Fruit fly (Drosophila melanogaster): Measurements from ENCODE around the gene Sod1.

Sod1 gene

dm6 chr3L:11150735-11151287 lies 37.3 kb upstream of the Sod1 start, which contains the start of gene CG6216 (continued):
- no peak for TF ChIP-seq gsb-n (tag; optimal IDR thresholded peaks at IDR 0.05)
- no peak for TF ChIP-seq CG12744 (GFP tag; optimal IDR thresholded peaks at IDR 0.05)
- no peak for TF ChIP-seq tna (GFP tag; IDR thresholded peaks at IDR 0.05; ENCODE audit: partially characterized antibody)
- TF ChIP-seq CG43689 (GFP tag; IDR thresholded peaks at IDR 0.05), result no peak
- no peak for TF ChIP-seq fu2 (GFP tag; optimal IDR thresholded peaks at IDR 0.05)
- TF ChIP-seq Hr78 (GFP tag; optimal IDR thresholded peaks at IDR 0.05), result peak in 1 of 2 experiments; percentile 38
- no peak for TF ChIP-seq CG3995 (GFP tag; optimal IDR thresholded peaks at IDR 0.05)
- TF ChIP-seq peb (GFP tag; IDR thresholded peaks at IDR 0.05), result no peak
- no peak for TF ChIP-seq CG30020 (tag; optimal IDR thresholded peaks at IDR 0.05)
- TF ChIP-seq cg (GFP tag; optimal IDR thresholded peaks at IDR 0.05), result peak; percentile 1
- no peak for TF ChIP-seq Bgb (GFP tag; IDR thresholded peaks at IDR 0.05; ENCODE audit: partially characterized antibody)
- TF ChIP-seq cad (GFP tag; optimal IDR thresholded peaks at IDR 0.05), result no peak
- peak; percentile 7 for TF ChIP-seq cwo (GFP tag; optimal IDR thresholded peaks at IDR 0.05)
- peak in 1 of 3 experiments; percentile 3 for TF ChIP-seq Stat92E (GFP tag; optimal IDR thresholded peaks at IDR 0.05)
- no peak for TF ChIP-seq CG4617 (GFP tag; optimal IDR thresholded peaks at IDR 0.05; ENCODE audit: borderline replicate concordance)
- no peak for TF ChIP-seq CG3163 (GFP tag; optimal IDR thresholded peaks at IDR 0.05)
- no peak for TF ChIP-seq CG11093 (GFP tag; IDR thresholded peaks at IDR 0.05)
- no peak for TF ChIP-seq CG3838 (GFP tag; optimal IDR thresholded peaks at IDR 0.05)
- TF ChIP-seq sd (tag; optimal IDR thresholded peaks at IDR 0.05), result peak; percentile 24
- TF ChIP-seq lmd (GFP tag; IDR thresholded peaks at IDR 0.05), result no peak
- TF ChIP-seq pros (GFP tag; optimal IDR thresholded peaks at IDR 0.05), result peak; percentile 96
- peak; percentile 62 for TF ChIP-seq sens (GFP tag)
- peak; percentile 8; the same call in 1 of the 2 replicates for TF ChIP-seq vvl (GFP tag; IDR thresholded peaks at IDR 0.05)
- no peak for TF ChIP-seq twi (tag; optimal IDR thresholded peaks at IDR 0.05)
- no peak for TF ChIP-seq CG10654 (GFP tag; optimal IDR thresholded peaks at IDR 0.05)
- 0 out of 2 replicates have a peak, but pooled peaks have one; percentile 15 for TF ChIP-seq Xrp1 (GFP tag; IDR thresholded peaks at IDR 0.05)
- TF ChIP-seq CG32767 (GFP tag; IDR thresholded peaks at IDR 0.05), result no peak
- TF ChIP-seq nom (GFP tag; optimal IDR thresholded peaks at IDR 0.05), result no peak
- no peak for TF ChIP-seq Aef1 (GFP tag; IDR thresholded peaks at IDR 0.05)
- no peak for TF ChIP-seq MBD-R2 (GFP tag; IDR thresholded peaks at IDR 0.05)
- peak; percentile 38 for TF ChIP-seq oc (tag; optimal IDR thresholded peaks at IDR 0.05)
- TF ChIP-seq NC2β (GFP tag; optimal IDR thresholded peaks at IDR 0.05), result no peak

DNA sequence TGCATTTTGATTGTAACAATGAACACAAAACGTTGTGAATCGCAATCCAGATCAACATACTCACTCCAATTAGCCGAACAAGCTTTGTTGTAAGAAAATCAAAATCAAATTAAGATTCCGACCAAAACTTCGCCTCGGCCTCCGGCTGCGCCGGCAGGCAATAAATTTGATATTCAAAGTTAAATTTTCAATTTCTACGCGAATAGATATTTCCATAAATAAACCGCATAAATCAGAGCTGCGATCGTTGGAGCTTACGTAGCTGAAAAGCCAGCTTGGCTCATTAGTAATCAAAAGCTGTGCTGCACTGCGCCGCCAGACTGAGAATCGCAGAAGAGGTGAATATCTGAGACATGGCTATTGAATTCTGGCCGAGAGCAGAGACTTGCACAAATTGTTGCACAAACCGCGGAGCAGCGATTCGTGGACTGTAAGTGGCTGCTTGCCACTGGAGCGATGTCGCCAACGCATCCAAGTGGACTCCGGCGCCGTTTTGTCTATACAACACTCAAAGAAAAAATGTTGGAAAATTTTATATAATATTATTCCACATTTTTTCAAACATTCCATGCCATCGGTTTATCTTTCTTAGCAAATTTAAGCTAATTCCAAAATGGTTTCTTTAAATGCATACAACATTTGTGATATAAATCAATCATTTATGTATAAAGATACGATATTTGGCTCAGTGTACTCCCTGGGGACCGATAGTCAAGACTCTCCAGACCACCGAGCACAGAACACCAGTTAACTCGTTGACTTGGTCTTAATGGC lies 35.1 kb upstream of the Sod1 start:
- TF ChIP-seq Mes4 (GFP tag; optimal IDR thresholded peaks at IDR 0.05) (no peak), CG12071 (GFP tag; optimal IDR thresholded peaks at IDR 0.05) (peak; percentile 16), CG2202 (tag; optimal IDR thresholded peaks at IDR 0.05) (peak; percentile 9), Nf-YB (GFP tag; optimal IDR thresholded peaks at IDR 0.05) (no peak), HLH4C (GFP tag; IDR thresholded peaks at IDR 0.05; ENCODE audit: partially characterized antibody) (no peak), Mrtf (GFP tag; IDR thresholded peaks at IDR 0.05) (no peak), Taf1 (GFP tag; IDR thresholded peaks at IDR 0.05) (no peak), fd3F (GFP tag; optimal IDR thresholded peaks at IDR 0.05) (no peak), CHES-1-like (GFP tag; optimal IDR thresholded peaks at IDR 0.05) (no peak), GATAe (GFP tag; conservative IDR thresholded peaks at IDR 0.05) (no peak), CG9215 (GFP tag; IDR thresholded peaks at IDR 0.05) (no peak), TFAM (GFP tag; optimal IDR thresholded peaks at IDR 0.05) (no peak), zfh1 (GFP tag; IDR thresholded peaks at IDR 0.05) (peak; percentile 53; the same call in 1 of the 3 replicates), CG15696 (tag; optimal IDR thresholded peaks at IDR 0.05) (no peak), prd (optimal IDR thresholded peaks at IDR 0.05) (no peak), prd (GFP tag; IDR thresholded peaks at IDR 0.05) (peak; percentile 56; the same call in 2 of the 3 replicates), CG14667 (GFP tag; IDR thresholded peaks at IDR 0.05) (peak; percentile 22; the same call in 1 of the 2 replicates), h (optimal IDR thresholded peaks at IDR 0.05) (no peak), tio (GFP tag; optimal IDR thresholded peaks at IDR 0.05) (no peak)

Measured in whole organism, embryonic.